Worm (Caenorhabditis elegans): ENCODE results near the gene B0035.22.

DNA sequence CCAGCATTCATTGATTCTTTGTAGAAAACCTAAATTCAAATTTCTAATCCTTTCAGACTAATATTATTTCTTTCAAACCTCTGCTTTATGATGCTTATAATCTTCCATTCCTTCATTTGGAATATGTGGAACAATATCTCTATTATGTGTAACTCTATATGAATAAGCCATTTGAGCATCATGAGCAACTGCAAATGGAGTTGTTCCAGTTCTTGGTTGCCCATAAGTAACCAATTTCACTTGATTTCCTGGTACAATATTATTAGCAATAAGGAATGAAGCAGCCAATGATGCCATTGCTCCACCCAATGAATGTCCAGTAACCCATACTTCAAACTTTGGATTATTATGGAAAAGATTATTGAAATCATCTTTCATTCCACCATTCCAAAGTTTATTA is 10.0 kb upstream of the B0035.22 start:
- no peak for TF ChIP-seq snpc-4 (tag; optimal IDR thresholded peaks at IDR 0.05)
- TF ChIP-seq unc-62 (GFP tag; optimal IDR thresholded peaks at IDR 0.05): no peak
